Fruit fly (Drosophila melanogaster) whole organism, wandering third instar larva: ENCODE measurements around the gene Cdk12.

Experiments
- Abd-B ChIP-seq: fragments of >200 bp; optimal IDR thresholded peaks from 2 replicates; lab custom pipeline; 2017; ENCODE audit warnings: missing biosample characterization, missing genetic modification characterization
- CG9705 ChIP-seq: fragments of 200-800 bp; sonication (Bioruptor generic); optimal IDR thresholded peaks from 2 replicates; lab custom pipeline; 2018; ENCODE audit warnings: missing biosample characterization, mild to moderate bottlenecking, missing genetic modification characterization
- CrebA ChIP-seq: fragments of 200-800 bp; sonication (Bioruptor generic); optimal IDR thresholded peaks from 2 replicates; lab custom pipeline; 2016; ENCODE audit warnings: missing biosample characterization, mild to moderate bottlenecking, missing genetic modification characterization, borderline replicate concordance
- Dfd ChIP-seq: fragments of >200 bp; optimal IDR thresholded peaks from 2 replicates; lab custom pipeline; 2017; ENCODE audit warnings: missing biosample characterization, missing genetic modification characterization
- Dif ChIP-seq: fragments of 200-275, 200-300 bp; sonication (Bioruptor generic); optimal IDR thresholded peaks from 2 replicates; lab custom pipeline; 2018; ENCODE audit warnings: missing biosample characterization, missing genetic modification characterization; ENCODE audit not compliant: partially characterized antibody
- GATAd ChIP-seq: sonication (Bioruptor generic); optimal IDR thresholded peaks from 2 replicates; lab custom pipeline; 2016; ENCODE audit warnings: missing biosample characterization, missing genetic modification characterization
- HLH106 ChIP-seq: fragments of 200-800 bp; optimal IDR thresholded peaks from 3 replicates; lab custom pipeline; 2019; ENCODE audit warnings: missing biosample characterization, mild to moderate bottlenecking, missing genetic modification characterization, moderate library complexity
- Hnf4 ChIP-seq: fragments of 200-800 bp; sonication (Bioruptor generic); optimal IDR thresholded peaks from 2 replicates; lab custom pipeline; 2016; ENCODE audit warnings: missing biosample characterization, mild to moderate bottlenecking, missing genetic modification characterization
- Hr78 ChIP-seq: fragments of >200 bp; optimal IDR thresholded peaks from 2 replicates; lab custom pipeline; 2017; ENCODE audit warnings: missing biosample characterization, missing genetic modification characterization
- Hr83 ChIP-seq: fragments of 200-300 bp; sonication (Bioruptor generic); optimal IDR thresholded peaks from 2 replicates; lab custom pipeline; 2016; ENCODE audit warnings: missing biosample characterization, mild to moderate bottlenecking, missing genetic modification characterization, moderate library complexity; ENCODE audit not compliant: poor library complexity, severe bottlenecking
- Jra ChIP-seq: sonication (Bioruptor generic); optimal IDR thresholded peaks from 2 replicates; lab custom pipeline; 2016; ENCODE audit warnings: missing biosample characterization, missing genetic modification characterization
- Mio ChIP-seq: sonication (Bioruptor generic); optimal IDR thresholded peaks from 2 replicates; lab custom pipeline; 2016; ENCODE audit warnings: missing biosample characterization, missing genetic modification characterization
- Myc ChIP-seq: fragments of >200 bp; optimal IDR thresholded peaks from 2 replicates; lab custom pipeline; 2017
- N ChIP-seq: fragments of >200 bp; optimal IDR thresholded peaks from 2 replicates; lab custom pipeline; 2018; ENCODE audit warnings: missing biosample characterization, missing external identifiers, missing genetic modification characterization
- Rel ChIP-seq, 2 experiments: fragments of 200-800 bp; sonication (Bioruptor generic) in 1 of 2; optimal IDR thresholded peaks; 2 replicates in 1 of 2; 3 replicates in 1 of 2; lab custom pipeline; 2016 to 2019; ENCODE audit warnings: mild to moderate bottlenecking in 2 of 2, missing biosample characterization in 2 of 2, missing genetic modification characterization in 2 of 2, moderate library complexity in 1 of 2
- Vsx2 ChIP-seq: fragments of 200-300, 225-300 bp; sonication (Bioruptor generic); optimal IDR thresholded peaks from 2 replicates; lab custom pipeline; 2018; ENCODE audit warnings: missing biosample characterization, missing genetic modification characterization; ENCODE audit not compliant: partially characterized antibody
- br ChIP-seq: fragments of 200-800 bp; sonication (Bioruptor generic); optimal IDR thresholded peaks from 2 replicates; lab custom pipeline; 2016; ENCODE audit warnings: missing biosample characterization, missing genetic modification characterization
- dl ChIP-seq, 2 experiments: fragments of 175-275, 200-275 bp in 1 of 2; fragments of 200-275 bp in 1 of 2; sonication (Bioruptor generic); optimal IDR thresholded peaks; lab custom pipeline; 2018; ENCODE audit warnings: mild to moderate bottlenecking in 2 of 2, missing biosample characterization in 2 of 2, missing genetic modification characterization in 2 of 2, moderate library complexity in 2 of 2; ENCODE audit not compliant: partially characterized antibody in 2 of 2, insufficient read depth in 1 of 2
- dmrt93B ChIP-seq: fragments of 200-800 bp; sonication (Bioruptor generic); optimal IDR thresholded peaks from 2 replicates; lab custom pipeline; 2018; ENCODE audit warnings: missing biosample characterization, mild to moderate bottlenecking, missing genetic modification characterization
- dsf ChIP-seq: sonication (Bioruptor generic); optimal IDR thresholded peaks from 2 replicates; lab custom pipeline; 2016; ENCODE audit warnings: missing biosample characterization, missing genetic modification characterization, borderline replicate concordance
- ey ChIP-seq: fragments of 200-800 bp; sonication (Bioruptor generic); optimal IDR thresholded peaks from 2 replicates; lab custom pipeline; 2016; ENCODE audit warnings: missing biosample characterization, missing genetic modification characterization
- foxo ChIP-seq, 2 experiments: fragments of 200-800 bp; sonication (Bioruptor generic); optimal IDR thresholded peaks; 2 replicates in 1 of 2; 3 replicates in 1 of 2; lab custom pipeline; 2016 to 2017; ENCODE audit warnings: missing biosample characterization in 2 of 2, missing genetic modification characterization in 2 of 2
- fru ChIP-seq: fragments of 200-800 bp; sonication (Bioruptor generic); optimal IDR thresholded peaks from 3 replicates; lab custom pipeline; 2016; ENCODE audit warnings: missing biosample characterization, mild to moderate bottlenecking, missing genetic modification characterization
- h ChIP-seq: fragments of 200-800 bp; sonication (Bioruptor generic); optimal IDR thresholded peaks from 3 replicates; lab custom pipeline; 2016; ENCODE audit warnings: missing biosample characterization, mild to moderate bottlenecking, missing genetic modification characterization
- lola ChIP-seq: fragments of >200 bp; optimal IDR thresholded peaks from 2 replicates; lab custom pipeline; 2017; ENCODE audit warnings: missing biosample characterization, missing genetic modification characterization
- pan ChIP-seq: fragments of >200 bp; optimal IDR thresholded peaks from 2 replicates; lab custom pipeline; 2017
- psq ChIP-seq: fragments of 200-800 bp; sonication (Bioruptor generic); optimal IDR thresholded peaks from 3 replicates; lab custom pipeline; 2017; ENCODE audit warnings: missing biosample characterization, mild to moderate bottlenecking, missing genetic modification characterization, moderate library complexity
- rgr ChIP-seq: fragments of 200-800 bp; sonication (Bioruptor generic); optimal IDR thresholded peaks from 3 replicates; lab custom pipeline; 2016; ENCODE audit warnings: missing biosample characterization, mild to moderate bottlenecking, missing genetic modification characterization
- sage ChIP-seq: fragments of 200-800 bp; sonication (Bioruptor generic); optimal IDR thresholded peaks from 2 replicates; lab custom pipeline; 2016; ENCODE audit warnings: missing biosample characterization, mild to moderate bottlenecking, missing genetic modification characterization
- sv ChIP-seq: fragments of 200-800 bp; sonication (Bioruptor generic); optimal IDR thresholded peaks from 3 replicates; lab custom pipeline; 2016; ENCODE audit warnings: missing biosample characterization, missing genetic modification characterization
- usp ChIP-seq: fragments of >200 bp; optimal IDR thresholded peaks from 2 replicates; lab custom pipeline; 2017; ENCODE audit warnings: missing biosample characterization, missing genetic modification characterization
- woc ChIP-seq: sonication (Bioruptor generic); optimal IDR thresholded peaks from 2 replicates; lab custom pipeline; 2016; ENCODE audit warnings: missing biosample characterization, mild to moderate bottlenecking, missing genetic modification characterization

Gene Cdk12

DNA sequence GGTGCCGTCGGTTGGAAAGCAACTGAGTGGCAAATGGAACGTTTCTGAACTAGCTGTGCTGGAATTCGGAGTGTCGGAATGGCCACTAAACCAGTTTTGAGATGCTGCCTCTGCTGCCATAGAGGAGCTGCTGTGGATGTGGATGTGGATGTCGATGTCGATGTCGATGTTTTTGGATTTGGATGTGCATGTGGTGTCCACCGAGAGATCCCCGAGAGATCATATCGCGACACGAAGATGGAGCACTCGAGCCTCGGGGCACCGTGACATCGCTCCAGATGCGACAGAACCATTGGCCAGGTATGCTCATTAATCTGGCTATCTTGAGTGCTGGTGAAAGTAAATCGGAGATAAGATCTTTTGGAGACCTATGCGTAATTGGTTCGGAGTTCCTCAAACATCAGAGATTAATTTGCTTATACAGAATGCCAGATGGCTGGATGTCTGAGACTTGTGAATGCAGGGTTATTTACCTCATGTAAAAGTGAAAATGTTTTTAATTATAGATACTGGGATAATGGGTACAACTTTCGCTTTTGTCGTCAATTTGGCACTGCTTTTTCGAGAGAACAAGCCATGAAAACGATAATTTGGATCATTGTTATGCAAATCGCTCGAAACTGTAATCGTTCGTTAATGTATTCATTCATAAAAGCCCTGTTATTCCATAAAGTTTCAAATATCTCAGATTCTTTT, 42.2 kb downstream of the Cdk12 start, which contains the start of gene CG7173:
TSS of gene CG7173 (minus strand) at position 51 of the 696 bp plus-strand sequence.
- TF ChIP-seq fru (no peak), foxo (GFP tag; optimal IDR thresholded peaks at IDR 0.05; lab: Kevin White, UChicago) (no peak), Mio (GFP tag; lab: Kevin White, UChicago) (no peak), Dfd (no peak), Vsx2 (GFP tag; lab: Kevin White, UChicago) (no peak), ey (GFP tag; lab: Kevin White, UChicago) (no peak), pan (lab: Kevin White, UChicago) (no peak), psq (no peak), Rel (GFP tag; optimal IDR thresholded peaks at IDR 0.05; lab: Kevin White, UChicago) (no peak), Rel (tag; optimal IDR thresholded peaks at IDR 0.05; lab: Kevin White, UChicago) (no peak), br (no peak), CrebA (no peak), dsf (GFP tag; lab: Kevin White, UChicago) (no peak), Hnf4 (GFP tag; lab: Kevin White, UChicago) (no peak), HLH106 (tag; lab: Kevin White, UChicago) (no peak)

dm6 chr3L:21562081-21562480, 46.0 kb downstream of the Cdk12 start, which contains the start of gene CapaR:
Gene CapaR (minus strand): TSS chr3L:21562181.
- TF ChIP-seq Mio (GFP tag; lab: Kevin White, UChicago) (no peak), Hnf4 (GFP tag; lab: Kevin White, UChicago) (no peak), psq (no peak), Abd-B (GFP tag; lab: Kevin White, UChicago) (no peak), Hr78 (GFP tag; lab: Kevin White, UChicago) (no peak), lola (GFP tag; lab: Kevin White, UChicago) (no peak), Jra (GFP tag; lab: Kevin White, UChicago) (no peak), woc (GFP tag; lab: Kevin White, UChicago) (no peak), dmrt93B (GFP tag; lab: Kevin White, UChicago) (no peak), pan (lab: Kevin White, UChicago) (no peak), Vsx2 (GFP tag; lab: Kevin White, UChicago) (no peak), Myc (no peak), ey (GFP tag; lab: Kevin White, UChicago) (no peak), CrebA (no peak), HLH106 (tag; lab: Kevin White, UChicago) (no peak), foxo (GFP tag; optimal IDR thresholded peaks at IDR 0.05; lab: Kevin White, UChicago) (no peak), CG9705 (no peak), h (GFP tag; lab: Kevin White, UChicago) (no peak), dl (GFP tag; optimal IDR thresholded peaks at IDR 0.05; lab: Kevin White, UChicago; ENCODE audit: insufficient read depth in 1 of 2, partially characterized antibody in 2 of 2) (no peak), Hr83 (no peak)

DNA sequence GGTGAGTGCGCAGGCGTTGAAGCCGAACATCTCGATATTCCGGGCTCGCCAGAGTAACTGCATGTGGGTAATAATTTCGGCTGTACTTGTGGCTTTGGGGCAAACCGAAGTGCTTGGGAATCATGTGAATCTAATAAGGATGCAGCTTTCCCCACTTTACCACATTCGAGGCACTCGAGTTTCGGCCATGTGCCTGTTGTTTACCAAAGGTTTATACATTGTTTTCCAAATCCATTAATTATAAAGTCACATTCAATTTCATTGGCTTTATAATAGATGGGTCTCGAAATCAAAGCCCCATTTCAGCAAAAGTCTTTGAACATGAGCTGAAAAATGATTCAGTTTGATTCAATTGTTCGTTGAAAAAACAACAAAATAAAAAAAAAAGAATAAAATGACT, 49.0 kb downstream of the Cdk12 start, which contains the start of gene CG7634:
TSS of gene CG7634 (plus strand) at position 301 of the 400 bp plus-strand sequence.
- TF ChIP-seq rgr (GFP tag; lab: Kevin White, UChicago), result no peak
- TF ChIP-seq sv, result no peak
- TF ChIP-seq usp (GFP tag; lab: Kevin White, UChicago), result no peak
- no peak for TF ChIP-seq br
- no peak for TF ChIP-seq Hr83
- TF ChIP-seq lola (GFP tag; lab: Kevin White, UChicago), result no peak

dm6 chr3L:21568254-21568653, 52.1 kb downstream of the Cdk12 start:
- TF ChIP-seq sage (GFP tag; lab: Kevin White, UChicago), result no peak
- TF ChIP-seq pan (lab: Kevin White, UChicago), result no peak
- TF ChIP-seq dl (GFP tag; optimal IDR thresholded peaks at IDR 0.05; lab: Kevin White, UChicago; ENCODE audit: insufficient read depth in 1 of 2, partially characterized antibody in 2 of 2), result no peak
- no peak for TF ChIP-seq Myc
- no peak for TF ChIP-seq CG9705
- TF ChIP-seq dmrt93B (GFP tag; lab: Kevin White, UChicago), result no peak
- no peak for TF ChIP-seq N (GFP tag; lab: Kevin White, UChicago)
- no peak for TF ChIP-seq Dif (GFP tag; lab: Kevin White, UChicago)
- TF ChIP-seq Mio (GFP tag; lab: Kevin White, UChicago), result no peak
- TF ChIP-seq CrebA, result no peak
- TF ChIP-seq Vsx2 (GFP tag; lab: Kevin White, UChicago), result no peak
- no peak for TF ChIP-seq rgr (GFP tag; lab: Kevin White, UChicago)
- TF ChIP-seq GATAd, result no peak
